Worm (Caenorhabditis elegans) whole organism, midembryonic: ENCODE data around the gene srh-233.

Experiments used
- T22C8.4 ChIP-seq: fragments of 200-800 bp; sonication (Bioruptor generic); IDR thresholded peaks from 2 replicates; pipeline ENCODE4 v1.3.6; 2022; ENCODE audit warnings: missing genetic modification characterization, missing compliant biosample characterization
- flt-1 ChIP-seq: fragments of 200-800 bp; sonication (Bioruptor generic); IDR thresholded peaks from 2 replicates; pipeline ENCODE4 v1.3.6; 2022; ENCODE audit warnings: missing genetic modification characterization, missing compliant biosample characterization
- ztf-29 ChIP-seq: fragments of 200-800 bp; sonication (Bioruptor generic); IDR thresholded peaks from 2 replicates; pipeline ENCODE4 v1.3.6; 2022; ENCODE audit warnings: missing genetic modification reagents, missing genetic modification characterization, missing compliant biosample characterization

DNA sequence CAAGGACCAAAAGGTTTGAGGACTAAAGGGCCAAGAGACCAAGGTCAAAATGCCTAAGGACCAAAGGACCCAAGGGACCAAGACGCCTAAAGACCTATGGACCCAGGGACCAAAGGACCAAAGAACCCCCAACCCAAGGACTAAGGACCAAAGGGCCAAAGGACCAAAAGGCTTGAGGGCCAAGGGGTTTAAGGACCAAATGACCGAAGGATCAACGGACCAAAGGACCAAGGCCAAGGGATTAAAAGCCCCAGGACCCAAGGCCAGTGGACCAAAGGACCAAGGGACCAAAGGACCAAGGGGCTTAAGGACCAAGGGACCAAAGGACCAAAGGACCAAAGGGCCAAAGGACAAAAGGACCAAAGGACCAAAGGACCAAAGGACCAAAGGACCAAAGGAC is 49.4 kb upstream of the srh-233 start:
- TF ChIP-seq T22C8.4 (no peak), flt-1 (GFP tag; lab: Robert Waterston, UW) (no peak), ztf-29 (GFP tag; lab: Robert Waterston, UW) (no peak)
